Worm (Caenorhabditis elegans) whole organism, young adult: ENCODE measurements around the gene str-19.

ENCODE experiments used
- ZK185.1 ChIP-seq: sonication (generic microtip); optimal IDR thresholded peaks from 2 replicates; lab custom pipeline; 2016; ENCODE audit warnings: mild to moderate bottlenecking, missing genetic modification characterization, missing compliant biosample characterization; ENCODE audit not compliant: poor library complexity, severe bottlenecking
- ama-1 ChIP-seq, 3 experiments: fragments of 150-350 bp in 1 of 3; sonication (generic microtip) in 2 of 3; optimal IDR thresholded peaks; 2 replicates each; lab custom pipeline; 2014 to 2018; ENCODE audit warnings: missing biosample characterization in 2 of 3, missing genetic modification characterization in 2 of 3, missing genetic modification reagents in 2 of 3
- ets-4 ChIP-seq: fragments of 200-800 bp; sonication (Bioruptor generic); optimal IDR thresholded peaks from 2 replicates; lab custom pipeline; 2018; ENCODE audit warnings: mild to moderate bottlenecking, missing genetic modification characterization, missing compliant biosample characterization
- hlh-26 ChIP-seq: fragments of 200-800 bp; sonication (Bioruptor generic); conservative IDR thresholded peaks from 2 replicates; pipeline ENCODE4 v1.3.6; 2022; ENCODE audit warnings: missing genetic modification reagents, missing genetic modification characterization, missing compliant biosample characterization
- hrde-1 ChIP-seq: sonication (generic microtip); optimal IDR thresholded peaks from 2 replicates; lab custom pipeline; 2016; ENCODE audit warnings: missing genetic modification characterization, mild to moderate bottlenecking, missing compliant biosample characterization, moderate library complexity, missing genotype, missing genetic modification reagents, borderline replicate concordance
- lir-1 ChIP-seq: fragments of 200-800 bp; sonication (Bioruptor generic); conservative IDR thresholded peaks from 2 replicates; pipeline ENCODE4 v1.3.6; 2022; ENCODE audit warnings: missing genetic modification reagents, missing genetic modification characterization, missing compliant biosample characterization
- nfya-1 ChIP-seq: sonication (generic microtip); optimal IDR thresholded peaks from 2 replicates; lab custom pipeline; 2017; ENCODE audit warnings: antibody characterized with exemption, missing compliant biosample characterization, missing genetic modification characterization, borderline replicate concordance; ENCODE audit not compliant: insufficient read depth
- rec-8 ChIP-seq, 2 experiments: sonication (generic microtip); optimal IDR thresholded peaks; 2 replicates each; lab custom pipeline; 2016; ENCODE audit warnings: mild to moderate bottlenecking in 2 of 2, missing genetic modification characterization in 2 of 2, missing genetic modification reagents in 2 of 2, missing genotype in 2 of 2, missing biosample characterization in 1 of 2, missing compliant biosample characterization in 1 of 2, moderate library complexity in 1 of 2
- sdz-38 ChIP-seq: sonication (generic microtip); optimal IDR thresholded peaks from 2 replicates; lab custom pipeline; 2016; ENCODE audit warnings: missing genotype, missing genetic modification characterization, missing compliant biosample characterization
- snpc-1.1 ChIP-seq: sonication (generic microtip); optimal IDR thresholded peaks from 2 replicates; lab custom pipeline; 2017; ENCODE audit warnings: missing genetic modification characterization, mild to moderate bottlenecking, missing compliant biosample characterization, antibody characterized with exemption, moderate library complexity, missing genotype, missing genetic modification reagents; ENCODE audit not compliant: insufficient read depth
- unc-130 ChIP-seq: sonication (generic microtip); optimal IDR thresholded peaks from 2 replicates; lab custom pipeline; 2016; ENCODE audit warnings: missing genetic modification reagents, missing genetic modification characterization, missing compliant biosample characterization
- unc-62 ChIP-seq: fragments of 150-350 bp; optimal IDR thresholded peaks from 2 replicates; lab custom pipeline; 2014; ENCODE audit warnings: missing biosample characterization, missing genetic modification reagents, missing genetic modification characterization

- no peak for TF ChIP-seq nfya-1
- no peak for TF ChIP-seq unc-62 (GFP tag; lab: Kevin White, UChicago)
- TF ChIP-seq lir-1 (GFP tag; lab: Robert Waterston, UW): no peak
- no peak for TF ChIP-seq unc-130
- TF ChIP-seq hrde-1: no peak
- no peak for TF ChIP-seq snpc-1.1
- no peak for TF ChIP-seq ZK185.1 (tag; lab: Kevin White, UChicago)
- TF ChIP-seq hlh-26 (GFP tag; lab: Robert Waterston, UW): no peak
- TF ChIP-seq sdz-38 (tag; lab: Kevin White, UChicago): no peak
- TF ChIP-seq rec-8 (tag; optimal IDR thresholded peaks at IDR 0.05; lab: Kevin White, UChicago): no peak
- TF ChIP-seq ama-1 (optimal IDR thresholded peaks at IDR 0.05; lab: Kevin White, UChicago): no peak
- no peak for TF ChIP-seq ama-1 (GFP tag; optimal IDR thresholded peaks at IDR 0.05; lab: Kevin White, UChicago)
- no peak for TF ChIP-seq ets-4 (GFP tag; lab: Kevin White, UChicago)
Observed at ce11 chrV:15752049-15752448, 7.8 kb upstream of the str-19 start, which contains the start of gene str-43.
